Worm (Caenorhabditis elegans) whole organism, L3 larva: ENCODE data around the gene F45E1.1.

Experiments
- R02D3.7 ChIP-seq: fragments of 150-350 bp; optimal IDR thresholded peaks from 2 replicates; lab custom pipeline; 2014; ENCODE audit warnings: missing biosample characterization, missing genetic modification characterization
- ZK546.5 ChIP-seq: sonication (generic microtip); optimal IDR thresholded peaks from 2 replicates; lab custom pipeline; 2017; ENCODE audit warnings: missing biosample characterization, missing genetic modification characterization
- aly-2 ChIP-seq: fragments of 150-350 bp; optimal IDR thresholded peaks from 2 replicates; lab custom pipeline; 2014; ENCODE audit warnings: missing biosample characterization, missing genetic modification characterization
- ama-1 ChIP-seq: fragments of 150-350 bp; optimal IDR thresholded peaks from 2 replicates; lab custom pipeline; 2018
- ceh-28 ChIP-seq: fragments of 150-350 bp; optimal IDR thresholded peaks from 2 replicates; lab custom pipeline; 2014; ENCODE audit warnings: missing biosample characterization, missing genetic modification reagents, missing genetic modification characterization
- ceh-82 ChIP-seq: fragments of 150-350 bp; optimal IDR thresholded peaks from 2 replicates; lab custom pipeline; 2014; ENCODE audit warnings: missing biosample characterization, missing genetic modification characterization
- ceh-9 ChIP-seq: sonication (generic microtip); optimal IDR thresholded peaks from 2 replicates; lab custom pipeline; 2018; ENCODE audit warnings: missing biosample characterization, missing genetic modification characterization
- daf-12 ChIP-seq: fragments of 150-350 bp; optimal IDR thresholded peaks from 2 replicates; lab custom pipeline; 2014; ENCODE audit warnings: missing biosample characterization, missing genetic modification reagents, missing genetic modification characterization
- egl-27 ChIP-seq: sonication (generic microtip); optimal IDR thresholded peaks from 4 replicates; lab custom pipeline; 2017; ENCODE audit warnings: missing biosample characterization, missing genetic modification reagents, missing genetic modification characterization
- egl-5 ChIP-seq: fragments of 150-350 bp; optimal IDR thresholded peaks from 2 replicates; lab custom pipeline; 2017; ENCODE audit warnings: missing biosample characterization, missing genetic modification reagents, missing genetic modification characterization, inconsistent platforms
- elt-1 ChIP-seq: fragments of 150-350 bp; optimal IDR thresholded peaks from 2 replicates; lab custom pipeline; 2014; ENCODE audit warnings: missing biosample characterization, missing genetic modification characterization
- elt-2 ChIP-seq: sonication (generic microtip); optimal IDR thresholded peaks from 2 replicates; lab custom pipeline; 2016; ENCODE audit warnings: missing genetic modification reagents, mild to moderate bottlenecking, missing genetic modification characterization, missing compliant biosample characterization
- elt-3 ChIP-seq, 3 experiments: fragments of 150-350 bp in 1 of 3; sonication (generic microtip) in 2 of 3; optimal IDR thresholded peaks; 2 replicates in 2 of 3; 4 replicates in 1 of 3; lab custom pipeline; 2014 to 2017; ENCODE audit warnings: missing biosample characterization in 3 of 3, missing genetic modification characterization in 3 of 3
- fkh-10 ChIP-seq: sonication (generic microtip); optimal IDR thresholded peaks from 2 replicates; lab custom pipeline; 2017; ENCODE audit warnings: missing biosample characterization, missing genetic modification reagents, missing genetic modification characterization
- fos-1 ChIP-seq: fragments of 150-350 bp; optimal IDR thresholded peaks from 2 replicates; lab custom pipeline; 2014; ENCODE audit warnings: missing biosample characterization, missing genetic modification characterization
- hmg-11 ChIP-seq: sonication (generic microtip); optimal IDR thresholded peaks from 2 replicates; lab custom pipeline; 2016; ENCODE audit warnings: missing genetic modification characterization, missing compliant biosample characterization
- jun-1 ChIP-seq: fragments of 150-350 bp; optimal IDR thresholded peaks from 2 replicates; lab custom pipeline; 2014; ENCODE audit warnings: missing biosample characterization, missing genetic modification reagents, missing genetic modification characterization
- lin-15B ChIP-seq: fragments of 150-350 bp; optimal IDR thresholded peaks from 2 replicates; lab custom pipeline; 2014; ENCODE audit warnings: missing biosample characterization, missing genetic modification characterization
- lin-39 ChIP-seq: fragments of 150-350 bp; optimal IDR thresholded peaks from 2 replicates; lab custom pipeline; 2018; ENCODE audit warnings: missing biosample characterization, missing genetic modification reagents, missing genetic modification characterization
- lsy-12 ChIP-seq: sonication (generic microtip); optimal IDR thresholded peaks from 2 replicates; lab custom pipeline; 2016; ENCODE audit warnings: mild to moderate bottlenecking, missing genetic modification characterization, missing compliant biosample characterization
- mdl-1 ChIP-seq: fragments of 150-350 bp; optimal IDR thresholded peaks from 2 replicates; lab custom pipeline; 2014; ENCODE audit warnings: missing biosample characterization, missing genetic modification characterization
- mml-1 ChIP-seq: fragments of 150-350 bp; sonication (generic microtip); optimal IDR thresholded peaks from 3 replicates; lab custom pipeline; 2014; ENCODE audit warnings: missing biosample characterization, missing genetic modification characterization
- nfya-1 ChIP-seq: sonication (generic microtip); optimal IDR thresholded peaks from 2 replicates; lab custom pipeline; 2017; ENCODE audit warnings: missing genetic modification characterization, mild to moderate bottlenecking, missing compliant biosample characterization, antibody characterized with exemption, moderate library complexity; ENCODE audit not compliant: insufficient read depth
- nhr-11 ChIP-seq: fragments of 150-350 bp; optimal IDR thresholded peaks from 2 replicates; lab custom pipeline; 2014; ENCODE audit warnings: missing biosample characterization, missing genetic modification characterization
- nhr-12 ChIP-seq: fragments of 150-350 bp; optimal IDR thresholded peaks from 2 replicates; lab custom pipeline; 2014; ENCODE audit warnings: missing biosample characterization, missing genetic modification characterization
- nhr-23 ChIP-seq: fragments of 150-350 bp; optimal IDR thresholded peaks from 2 replicates; lab custom pipeline; 2014; ENCODE audit warnings: missing biosample characterization, missing genetic modification reagents, missing genetic modification characterization
- nhr-237 ChIP-seq: fragments of 150-350 bp; optimal IDR thresholded peaks from 2 replicates; lab custom pipeline; 2014; ENCODE audit warnings: missing biosample characterization, missing genetic modification characterization
- nhr-25 ChIP-seq: sonication (generic microtip); optimal IDR thresholded peaks from 2 replicates; lab custom pipeline; 2017; ENCODE audit warnings: missing biosample characterization, missing genetic modification characterization
- nhr-43 ChIP-seq: sonication (generic microtip); optimal IDR thresholded peaks from 2 replicates; lab custom pipeline; 2016; ENCODE audit warnings: mild to moderate bottlenecking, missing genetic modification characterization, missing compliant biosample characterization; ENCODE audit not compliant: poor library complexity, severe bottlenecking
- nhr-67 ChIP-seq: fragments of 150-350 bp; optimal IDR thresholded peaks from 2 replicates; lab custom pipeline; 2014; ENCODE audit warnings: missing biosample characterization, missing genetic modification characterization
- nhr-76 ChIP-seq: fragments of 150-350 bp; sonication (generic microtip); optimal IDR thresholded peaks from 5 replicates; lab custom pipeline; 2014; ENCODE audit warnings: missing biosample characterization, missing genetic modification characterization
- nhr-77 ChIP-seq: fragments of 150-350 bp; optimal IDR thresholded peaks from 2 replicates; lab custom pipeline; 2014; ENCODE audit warnings: missing biosample characterization, missing genetic modification characterization
- pha-4 ChIP-seq: fragments of 150-350 bp; optimal IDR thresholded peaks from 2 replicates; lab custom pipeline; 2014; ENCODE audit warnings: missing biosample characterization, missing genetic modification reagents, missing genetic modification characterization
- pqm-1 ChIP-seq: fragments of 150-350 bp; optimal IDR thresholded peaks from 2 replicates; lab custom pipeline; 2017; ENCODE audit warnings: missing biosample characterization, missing genetic modification characterization, inconsistent platforms
- sea-2 ChIP-seq: fragments of 150-350 bp; sonication (generic microtip); optimal IDR thresholded peaks from 4 replicates; lab custom pipeline; 2014; ENCODE audit warnings: missing biosample characterization, missing genetic modification reagents, missing genetic modification characterization
- skn-1 ChIP-seq: fragments of 150-350 bp; optimal IDR thresholded peaks from 2 replicates; lab custom pipeline; 2014; ENCODE audit warnings: missing biosample characterization, missing genetic modification characterization
- snpc-4 ChIP-seq: fragments of 150-350 bp; optimal IDR thresholded peaks from 2 replicates; lab custom pipeline; 2014; ENCODE audit warnings: missing biosample characterization, missing genetic modification characterization
- tbx-2 ChIP-seq: sonication (generic microtip); optimal IDR thresholded peaks from 2 replicates; lab custom pipeline; 2016; ENCODE audit warnings: mild to moderate bottlenecking, missing genetic modification characterization, missing compliant biosample characterization
- unc-39 ChIP-seq: sonication (generic microtip); optimal IDR thresholded peaks from 4 replicates; lab custom pipeline; 2017; ENCODE audit warnings: missing biosample characterization, missing genetic modification characterization
- unc-62 ChIP-seq: fragments of 150-350 bp; sonication (generic microtip); optimal IDR thresholded peaks from 4 replicates; lab custom pipeline; 2014; ENCODE audit warnings: missing biosample characterization, missing genetic modification reagents, missing genetic modification characterization
- zag-1 ChIP-seq: fragments of 150-350 bp; optimal IDR thresholded peaks from 2 replicates; lab custom pipeline; 2014; ENCODE audit warnings: missing biosample characterization, missing genetic modification characterization
- ztf-11 ChIP-seq: fragments of 150-350 bp; optimal IDR thresholded peaks from 2 replicates; lab custom pipeline; 2014; ENCODE audit warnings: missing biosample characterization, missing genetic modification characterization
- ztf-4 ChIP-seq: fragments of 150-350 bp; optimal IDR thresholded peaks from 2 replicates; lab custom pipeline; 2014; ENCODE audit warnings: missing biosample characterization, missing genetic modification characterization

F45E1.1 gene

ce11 chrX:7986892-7987291 lies 16.6 kb upstream of the F45E1.1 start (continued):
- TF ChIP-seq fkh-10 (GFP tag; lab: Kevin White, UChicago) (no peak), aly-2 (tag; lab: Kevin White, UChicago) (no peak), elt-2 (tag; lab: Kevin White, UChicago) (peak; percentile 73), ztf-11 (no peak), nhr-25 (tag; lab: Kevin White, UChicago) (peak; percentile 82)
- TF ChIP-seq, all 47 proteins: peak for 10

ce11 chrX:7988457-7988856 lies 15.0 kb upstream of the F45E1.1 start:
- no peak for TF ChIP-seq unc-39 (tag; lab: Kevin White, UChicago)
- TF ChIP-seq nhr-76 (tag; lab: Kevin White, UChicago): no peak
- TF ChIP-seq pqm-1 (tag; lab: Kevin White, UChicago): no peak
- TF ChIP-seq pha-4 (tag; lab: Kevin White, UChicago): no peak
- TF ChIP-seq jun-1 (tag; lab: Kevin White, UChicago): no peak
- no peak for TF ChIP-seq lin-39 (tag; lab: Kevin White, UChicago)
- no peak for TF ChIP-seq egl-27 (tag; lab: Kevin White, UChicago)
- no peak for TF ChIP-seq nfya-1
- no peak for TF ChIP-seq ceh-28
- TF ChIP-seq tbx-2 (tag; lab: Kevin White, UChicago): no peak

- TF ChIP-seq mdl-1 (no peak), nhr-77 (tag; lab: Kevin White, UChicago) (no peak), elt-3 (tag; optimal IDR thresholded peaks at IDR 0.05; lab: Kevin White, UChicago) (no peak), aly-2 (tag; lab: Kevin White, UChicago) (no peak), nhr-237 (tag; lab: Kevin White, UChicago) (no peak), jun-1 (tag; lab: Kevin White, UChicago) (no peak), zag-1 (tag; lab: Kevin White, UChicago) (no peak), nhr-43 (tag; lab: Kevin White, UChicago) (peak; percentile 48), egl-5 (no peak), nhr-25 (tag; lab: Kevin White, UChicago) (peak; percentile 29), nhr-67 (no peak), ZK546.5 (no peak), mml-1 (tag; lab: Kevin White, UChicago) (no peak), hmg-11 (tag; lab: Kevin White, UChicago) (no peak), fkh-10 (GFP tag; lab: Kevin White, UChicago) (no peak), skn-1 (tag; lab: Kevin White, UChicago) (no peak), daf-12 (no peak), ceh-82 (tag; lab: Kevin White, UChicago) (no peak), ama-1 (peak; percentile 82)
Measured at ce11 chrX:7989155-7989554, 14.3 kb upstream of the F45E1.1 start.

ce11 chrX:7990282-7990681 lies 13.2 kb upstream of the F45E1.1 start:
- TF ChIP-seq nhr-12: no peak
- TF ChIP-seq egl-27 (tag; lab: Kevin White, UChicago): peak; percentile 79
- no peak for TF ChIP-seq unc-39 (tag; lab: Kevin White, UChicago)
- TF ChIP-seq hmg-11 (tag; lab: Kevin White, UChicago): no peak
- TF ChIP-seq snpc-4 (tag; lab: Kevin White, UChicago): no peak
- TF ChIP-seq fos-1 (tag; lab: Kevin White, UChicago): no peak
- TF ChIP-seq nhr-23: peak; percentile 83
- TF ChIP-seq lin-15B (tag; lab: Kevin White, UChicago): no peak
- peak; percentile 22 for TF ChIP-seq nhr-76 (tag; lab: Kevin White, UChicago)
- no peak for TF ChIP-seq sea-2 (GFP tag; lab: Kevin White, UChicago)
- peak; percentile 55 for TF ChIP-seq ceh-28
- no peak for TF ChIP-seq lsy-12 (tag; lab: Kevin White, UChicago)
- TF ChIP-seq mdl-1: no peak
- TF ChIP-seq zag-1 (tag; lab: Kevin White, UChicago): no peak
- peak; percentile 26 for TF ChIP-seq tbx-2 (tag; lab: Kevin White, UChicago)
- TF ChIP-seq nhr-67: no peak
- no peak for TF ChIP-seq unc-62 (GFP tag; lab: Kevin White, UChicago)
- no peak for TF ChIP-seq nhr-11 (tag; lab: Kevin White, UChicago)
- TF ChIP-seq elt-1: no peak
- no peak for TF ChIP-seq mml-1 (tag; lab: Kevin White, UChicago)
- TF ChIP-seq elt-2 (tag; lab: Kevin White, UChicago): no peak
- TF ChIP-seq R02D3.7 (tag; lab: Kevin White, UChicago): no peak
- no peak for TF ChIP-seq pqm-1 (tag; lab: Kevin White, UChicago)
- no peak for TF ChIP-seq nfya-1
- peak; percentile 75 for TF ChIP-seq nhr-43 (tag; lab: Kevin White, UChicago)
- no peak for TF ChIP-seq elt-3 (tag; optimal IDR thresholded peaks at IDR 0.05; lab: Kevin White, UChicago)
- no peak for TF ChIP-seq daf-12
- peak; percentile 27 for TF ChIP-seq nhr-25 (tag; lab: Kevin White, UChicago)
- no peak for TF ChIP-seq nhr-77 (tag; lab: Kevin White, UChicago)
- TF ChIP-seq egl-5: no peak
- TF ChIP-seq ceh-9 (tag; lab: Kevin White, UChicago): no peak
- TF ChIP-seq ztf-4: no peak
- no peak for TF ChIP-seq jun-1 (tag; lab: Kevin White, UChicago)
